Fruit fly (Drosophila melanogaster): ENCODE data around the gene Blos4.

Gene Blos4

DNA sequence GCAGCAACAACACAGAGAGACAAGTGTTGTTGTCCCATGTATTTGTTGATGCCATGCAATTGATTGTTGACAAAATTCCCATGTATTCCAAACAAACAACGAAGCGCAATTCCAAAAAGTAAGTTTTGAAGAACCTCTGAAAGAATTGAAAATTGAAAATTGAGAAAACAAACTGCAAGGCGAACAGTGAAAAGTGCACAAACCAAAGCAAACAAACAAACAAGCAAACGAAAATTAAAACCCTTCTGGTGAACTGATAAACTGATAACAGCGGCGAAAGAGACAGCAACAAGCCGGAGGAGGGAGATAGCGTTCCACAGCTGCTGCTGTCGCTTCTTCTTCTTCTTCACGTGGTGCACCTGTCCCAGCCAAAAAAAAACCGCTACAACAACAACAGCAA lies 20.3 kb upstream of the Blos4 start:
- TF ChIP-seq CG1620 (GFP tag; optimal IDR thresholded peaks at IDR 0.05) (no peak), bab1 (GFP tag; optimal IDR thresholded peaks at IDR 0.05) (no peak), Hr96 (GFP tag; optimal IDR thresholded peaks at IDR 0.05) (no peak), cnc (optimal IDR thresholded peaks at IDR 0.05) (no peak), Crg-1 (GFP tag; optimal IDR thresholded peaks at IDR 0.05) (no peak), CG7101 (tag; optimal IDR thresholded peaks at IDR 0.05) (no peak), CG11617 (GFP tag; optimal IDR thresholded peaks at IDR 0.05) (no peak), cic (GFP tag; optimal IDR thresholded peaks at IDR 0.05) (no peak), CG14711 (tag; optimal IDR thresholded peaks at IDR 0.05) (no peak), kay (GFP tag; ENCODE audit: borderline replicate concordance) (no peak), Clk (GFP tag; optimal IDR thresholded peaks at IDR 0.05) (no peak), pad (GFP tag; optimal IDR thresholded peaks at IDR 0.05) (no peak), toe (GFP tag; optimal IDR thresholded peaks at IDR 0.05) (no peak), CG33017 (tag; optimal IDR thresholded peaks at IDR 0.05) (no peak), CG12768 (GFP tag; optimal IDR thresholded peaks at IDR 0.05) (no peak), Mnt (GFP tag; optimal IDR thresholded peaks at IDR 0.05) (no peak), CG7045 (GFP tag; optimal IDR thresholded peaks at IDR 0.05) (no peak), tj (GFP tag; optimal IDR thresholded peaks at IDR 0.05) (no peak)

DNA sequence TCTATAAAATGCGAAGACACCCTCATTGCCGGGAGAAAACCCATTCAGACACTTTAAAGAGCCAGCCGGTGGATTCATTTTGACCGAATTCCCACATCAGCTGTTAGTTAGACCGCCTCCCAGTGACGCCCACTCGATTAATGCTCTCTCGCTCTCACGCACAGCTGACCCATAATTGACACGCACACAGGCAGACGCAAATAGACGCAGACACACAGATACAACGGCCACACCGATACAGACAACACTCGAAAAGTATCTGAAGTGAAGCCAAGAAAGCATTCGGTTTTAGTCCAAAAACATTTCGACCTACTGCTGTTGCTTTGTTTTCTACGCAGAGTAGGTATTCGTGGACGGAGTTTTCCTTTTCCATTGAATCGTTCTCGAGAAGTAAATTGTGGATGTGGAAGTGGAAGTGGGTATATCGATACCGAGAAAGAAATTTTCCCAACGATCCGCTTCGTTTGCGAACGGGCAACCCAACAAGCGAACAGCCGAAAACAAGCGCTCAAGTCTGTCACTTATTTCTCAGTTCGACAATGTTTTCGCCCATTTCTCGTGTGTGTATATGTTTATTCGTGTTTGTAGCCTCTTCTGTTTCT lies 18.7 kb upstream of the Blos4 start:
- TF ChIP-seq CG11617 (GFP tag; optimal IDR thresholded peaks at IDR 0.05), result no peak
- TF ChIP-seq tj (GFP tag; optimal IDR thresholded peaks at IDR 0.05), result no peak
- no peak for TF ChIP-seq CG7101 (tag; optimal IDR thresholded peaks at IDR 0.05)
- TF ChIP-seq kay (GFP tag; ENCODE audit: borderline replicate concordance), result no peak
- no peak for TF ChIP-seq CG1620 (GFP tag; optimal IDR thresholded peaks at IDR 0.05)
- no peak for TF ChIP-seq cnc (optimal IDR thresholded peaks at IDR 0.05)
- no peak for TF ChIP-seq Crg-1 (GFP tag; optimal IDR thresholded peaks at IDR 0.05)
- no peak for TF ChIP-seq bab1 (GFP tag; optimal IDR thresholded peaks at IDR 0.05)
- no peak for TF ChIP-seq CG33017 (tag; optimal IDR thresholded peaks at IDR 0.05)
- TF ChIP-seq CG12768 (GFP tag; optimal IDR thresholded peaks at IDR 0.05), result no peak
- TF ChIP-seq CG14711 (tag; optimal IDR thresholded peaks at IDR 0.05), result no peak
- TF ChIP-seq CG5204 (GFP tag; optimal IDR thresholded peaks at IDR 0.05), result no peak
- TF ChIP-seq CG7045 (GFP tag; optimal IDR thresholded peaks at IDR 0.05), result no peak
- TF ChIP-seq Clk (GFP tag; optimal IDR thresholded peaks at IDR 0.05), result no peak
- no peak for TF ChIP-seq Hr96 (GFP tag; optimal IDR thresholded peaks at IDR 0.05)
- TF ChIP-seq ovo (GFP tag; optimal IDR thresholded peaks at IDR 0.05), result no peak
- TF ChIP-seq pad (GFP tag; optimal IDR thresholded peaks at IDR 0.05), result no peak
- TF ChIP-seq cic (GFP tag; optimal IDR thresholded peaks at IDR 0.05), result no peak
- TF ChIP-seq Mnt (GFP tag; optimal IDR thresholded peaks at IDR 0.05), result no peak
- no peak for TF ChIP-seq toe (GFP tag; optimal IDR thresholded peaks at IDR 0.05)

DNA sequence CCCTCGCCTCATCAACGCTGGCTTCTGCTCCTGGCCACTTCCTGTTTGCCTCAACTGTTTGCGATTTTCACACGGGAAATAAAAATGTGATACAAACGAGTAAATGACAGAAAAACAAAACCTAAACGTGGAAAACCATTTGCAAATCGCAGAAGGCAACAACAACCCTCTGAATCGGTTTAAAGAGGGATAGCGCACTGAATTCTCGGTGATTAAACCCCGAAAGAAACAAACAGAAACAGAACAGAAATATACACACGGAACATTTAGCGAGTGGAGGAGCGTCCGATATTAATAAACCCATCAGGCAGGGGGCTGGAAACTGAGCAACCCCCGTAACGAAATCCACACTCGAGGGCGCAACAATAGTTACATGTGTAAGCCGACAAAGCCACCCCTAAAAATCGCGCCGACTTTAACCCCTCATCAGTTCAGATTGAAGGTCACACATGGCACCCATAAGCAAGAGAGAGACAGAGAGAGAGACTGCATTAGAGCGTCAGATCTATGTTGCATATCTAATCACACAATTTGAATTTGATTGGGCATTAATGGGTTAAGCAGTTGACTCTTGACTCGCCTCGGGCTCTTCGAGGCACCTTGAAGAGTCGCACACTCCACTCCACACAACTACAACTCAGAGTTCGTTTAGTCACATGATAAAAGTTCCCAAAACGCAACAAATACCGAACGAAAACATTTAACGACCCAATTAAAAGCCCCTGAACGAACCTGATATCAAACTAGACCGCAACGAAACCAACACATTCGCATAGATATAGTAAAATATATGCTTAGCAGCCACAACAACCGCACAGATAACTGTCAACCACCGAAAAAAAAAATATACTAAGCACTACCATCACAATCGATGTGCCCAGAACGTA lies 17.0 kb upstream of the Blos4 start:
- TF ChIP-seq bab1 (GFP tag; optimal IDR thresholded peaks at IDR 0.05), result no peak
- no peak for TF ChIP-seq CG5204 (GFP tag; optimal IDR thresholded peaks at IDR 0.05)

DNA sequence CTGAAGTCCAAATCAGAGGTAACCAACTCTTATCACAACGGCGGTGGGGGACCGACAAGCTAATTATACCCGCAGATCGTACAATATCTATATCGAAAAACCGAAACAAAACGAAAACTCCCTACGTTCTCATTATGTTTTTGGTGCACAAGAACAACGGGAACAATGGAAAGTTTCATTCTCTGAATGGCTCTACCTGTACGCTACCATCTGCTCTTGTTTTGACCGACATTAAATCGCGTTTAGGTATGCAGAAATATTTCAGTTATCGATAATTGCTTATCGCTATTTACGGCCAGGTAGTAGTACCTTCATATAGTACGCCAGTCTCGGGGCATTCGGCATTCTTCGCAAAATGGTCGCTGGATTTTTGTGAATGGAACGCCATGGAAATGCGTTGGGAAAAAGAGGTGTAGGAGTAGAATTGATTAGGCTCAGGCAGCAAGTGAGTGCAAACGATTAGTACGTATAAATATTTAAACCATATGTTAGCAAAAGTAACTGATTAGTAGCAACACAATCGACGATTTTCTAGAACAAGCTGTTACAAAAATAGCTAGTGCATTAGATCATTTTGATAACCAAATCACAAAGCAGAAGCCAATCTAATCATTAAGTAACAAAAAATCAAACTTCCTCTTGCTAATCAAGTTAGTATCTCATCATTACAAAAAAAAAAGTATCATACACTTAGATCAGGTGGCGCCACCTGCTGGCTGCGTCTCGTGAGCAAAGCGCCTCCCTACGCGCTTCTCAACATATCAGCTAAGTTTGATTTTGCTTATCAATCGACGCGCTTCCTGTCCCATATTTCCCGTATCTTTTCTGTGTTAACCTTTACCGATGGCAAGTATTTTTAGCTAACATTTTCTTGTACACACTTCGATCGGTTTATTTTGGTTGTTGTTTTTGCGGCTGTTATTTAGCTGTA lies 16.1 kb upstream of the Blos4 start:
- TF ChIP-seq cic (GFP tag; optimal IDR thresholded peaks at IDR 0.05) (peak; percentile 88), cnc (optimal IDR thresholded peaks at IDR 0.05) (no peak), Mnt (GFP tag; optimal IDR thresholded peaks at IDR 0.05) (no peak), kay (GFP tag; ENCODE audit: borderline replicate concordance) (peak; percentile 53), CG12768 (GFP tag; optimal IDR thresholded peaks at IDR 0.05) (no peak), tj (GFP tag; optimal IDR thresholded peaks at IDR 0.05) (peak; percentile 29)

DNA sequence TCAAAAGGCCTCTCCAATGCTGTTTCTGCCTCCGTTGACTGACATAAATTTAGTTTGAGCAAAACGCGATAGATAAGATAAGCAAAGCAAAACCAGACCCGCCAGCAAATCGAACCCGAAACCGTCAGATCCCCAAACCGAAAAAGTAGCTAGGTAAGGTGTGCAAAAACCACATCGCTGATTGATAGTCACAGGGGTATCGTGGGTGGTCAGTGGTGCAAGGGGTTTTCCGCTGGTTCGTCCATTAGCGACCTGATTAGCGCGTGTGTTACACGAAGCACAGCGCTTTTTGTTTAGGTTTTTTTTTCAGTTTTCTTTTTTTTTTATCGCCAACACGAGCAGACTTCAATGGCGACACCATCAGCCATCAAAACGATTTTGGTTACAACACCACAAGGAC lies 15.0 kb upstream of the Blos4 start:
- TF ChIP-seq cic (GFP tag; optimal IDR thresholded peaks at IDR 0.05) (peak; percentile 15), CG11617 (GFP tag; optimal IDR thresholded peaks at IDR 0.05) (no peak), CG1620 (GFP tag; optimal IDR thresholded peaks at IDR 0.05) (no peak), CG33017 (tag; optimal IDR thresholded peaks at IDR 0.05) (no peak), CG7101 (tag; optimal IDR thresholded peaks at IDR 0.05) (no peak), CG7045 (GFP tag; optimal IDR thresholded peaks at IDR 0.05) (no peak), cnc (optimal IDR thresholded peaks at IDR 0.05) (no peak), pad (GFP tag; optimal IDR thresholded peaks at IDR 0.05) (no peak), kay (GFP tag; ENCODE audit: borderline replicate concordance) (no peak), CG14711 (tag; optimal IDR thresholded peaks at IDR 0.05) (no peak), Mnt (GFP tag; optimal IDR thresholded peaks at IDR 0.05) (no peak), ovo (GFP tag; optimal IDR thresholded peaks at IDR 0.05) (no peak), Hr96 (GFP tag; optimal IDR thresholded peaks at IDR 0.05) (peak; percentile 14), tj (GFP tag; optimal IDR thresholded peaks at IDR 0.05) (no peak), toe (GFP tag; optimal IDR thresholded peaks at IDR 0.05) (no peak), CG5204 (GFP tag; optimal IDR thresholded peaks at IDR 0.05) (no peak), bab1 (GFP tag; optimal IDR thresholded peaks at IDR 0.05) (no peak), Clk (GFP tag; optimal IDR thresholded peaks at IDR 0.05) (no peak), CG12768 (GFP tag; optimal IDR thresholded peaks at IDR 0.05) (peak; percentile 46), Crg-1 (GFP tag; optimal IDR thresholded peaks at IDR 0.05) (no peak)

Measured in whole organism, adult.